Worm (Caenorhabditis elegans) whole organism, mixed stage, embryonic: ENCODE data around the gene ZK262.2.

ENCODE experiments used
- M03D4.4 ChIP-seq: sonication (generic microtip); optimal IDR thresholded peaks from 2 replicates; lab custom pipeline; 2017; ENCODE audit warnings: mild to moderate bottlenecking, missing genetic modification characterization, missing compliant biosample characterization
- ceh-43 ChIP-seq: fragments of 200-800 bp; sonication (Bioruptor generic); optimal IDR thresholded peaks from 2 replicates; lab custom pipeline; 2018; ENCODE audit warnings: mild to moderate bottlenecking, missing genetic modification characterization, moderate library complexity, missing compliant biosample characterization
- ham-2 ChIP-seq: fragments of 200-800 bp; sonication (Bioruptor generic); optimal IDR thresholded peaks from 2 replicates; lab custom pipeline; 2018; ENCODE audit warnings: mild to moderate bottlenecking, missing genetic modification characterization, missing compliant biosample characterization
- lsy-2 ChIP-seq: fragments of 150-350 bp; optimal IDR thresholded peaks from 2 replicates; lab custom pipeline; 2014; ENCODE audit warnings: missing biosample characterization, missing genetic modification characterization
- mep-1 ChIP-seq: fragments of 150-350 bp; optimal IDR thresholded peaks from 2 replicates; lab custom pipeline; 2017; ENCODE audit warnings: missing biosample characterization, missing genetic modification reagents, missing genetic modification characterization, inconsistent platforms
- nhr-2 ChIP-seq: fragments of 150-350 bp; optimal IDR thresholded peaks from 2 replicates; lab custom pipeline; 2014; ENCODE audit warnings: missing biosample characterization, missing genetic modification characterization
- nhr-28 ChIP-seq: fragments of 150-350 bp; optimal IDR thresholded peaks from 2 replicates; lab custom pipeline; 2014; ENCODE audit warnings: missing biosample characterization, missing genetic modification characterization
- snpc-4 ChIP-seq: fragments of 150-350 bp; optimal IDR thresholded peaks from 2 replicates; lab custom pipeline; 2014; ENCODE audit warnings: missing biosample characterization, missing genetic modification characterization
- unc-39 ChIP-seq: fragments of 150-350 bp; optimal IDR thresholded peaks from 2 replicates; lab custom pipeline; 2014; ENCODE audit warnings: missing biosample characterization, missing genetic modification characterization

- no peak for TF ChIP-seq ham-2 (GFP tag; lab: Kevin White, UChicago)
- TF ChIP-seq snpc-4 (tag; lab: Kevin White, UChicago) = no peak
- no peak for TF ChIP-seq nhr-28
- no peak for TF ChIP-seq mep-1 (tag; lab: Kevin White, UChicago)
- no peak for TF ChIP-seq ceh-43 (GFP tag; lab: Kevin White, UChicago)
- no peak for TF ChIP-seq lsy-2 (tag; lab: Kevin White, UChicago)
- TF ChIP-seq nhr-2 (tag; lab: Kevin White, UChicago) = no peak
- no peak for TF ChIP-seq M03D4.4 (tag; lab: Kevin White, UChicago)
- no peak for TF ChIP-seq unc-39 (tag; lab: Kevin White, UChicago)
Measured at ce11 chrV:18434961-18435360, 22.2 kb upstream of the ZK262.2 start, which contains the start of gene ZK262.20.
